Fruit fly (Drosophila melanogaster) whole organism, embryonic: Measurements from ENCODE around the gene PH4alphaNE3.
A peak's percentile ranks its signal among the peaks of the same experiment; 100 is the strongest.

Experiments
- BEAF-32 ChIP-seq: fragments of 200-800 bp; sonication (Bioruptor generic); optimal IDR thresholded peaks from 3 replicates; lab custom pipeline; 2017; ENCODE audit warnings: missing biosample characterization, missing genetic modification characterization, mild to moderate bottlenecking, moderate library complexity, missing genetic modification reagents
- Blimp-1 ChIP-seq: fragments of 200-800 bp; sonication (Bioruptor generic); optimal IDR thresholded peaks from 3 replicates; lab custom pipeline; 2018; ENCODE audit warnings: missing biosample characterization, missing genetic modification characterization, mild to moderate bottlenecking, moderate library complexity, missing genetic modification reagents
- Bteb2 ChIP-seq: fragments of 200-800 bp; sonication (Bioruptor generic); optimal IDR thresholded peaks from 2 replicates; lab custom pipeline; 2016; ENCODE audit warnings: missing biosample characterization, missing genetic modification characterization
- CG10147 ChIP-seq: fragments of 200-800 bp; sonication (Bioruptor generic); optimal IDR thresholded peaks from 2 replicates; lab custom pipeline; 2019; ENCODE audit warnings: missing biosample characterization, mild to moderate bottlenecking, missing genetic modification characterization, moderate library complexity
- CG10366 ChIP-seq: fragments of 200-800 bp; sonication (Bioruptor generic); IDR thresholded peaks from 2 replicates; pipeline ENCODE4 v1.3.6; 2022; ENCODE audit warnings: missing biosample characterization, missing genetic modification characterization
- CG10543 ChIP-seq: fragments of 200-800 bp; sonication (Bioruptor generic); optimal IDR thresholded peaks from 3 replicates; lab custom pipeline; 2017; ENCODE audit warnings: missing biosample characterization, mild to moderate bottlenecking, missing genetic modification characterization, moderate library complexity
- CG11560 ChIP-seq: fragments of 200-800 bp; sonication (Bioruptor generic); IDR thresholded peaks from 3 replicates; pipeline ENCODE4 v1.3.6; 2022; ENCODE audit warnings: missing biosample characterization, missing genetic modification characterization
- CG11695 ChIP-seq: fragments of 200-800 bp; sonication (Bioruptor generic); IDR thresholded peaks from 3 replicates; pipeline ENCODE4 v1.3.6; 2022; ENCODE audit warnings: missing biosample characterization, missing genetic modification characterization
- CG12155 ChIP-seq: fragments of 200-800 bp; sonication (Bioruptor generic); optimal IDR thresholded peaks from 3 replicates; lab custom pipeline; 2016; ENCODE audit warnings: missing biosample characterization, missing genetic modification characterization
- CG12299 ChIP-seq: fragments of 200-800 bp; sonication (Bioruptor generic); optimal IDR thresholded peaks from 2 replicates; lab custom pipeline; 2018; ENCODE audit warnings: missing biosample characterization, mild to moderate bottlenecking, missing genetic modification characterization
- CG14441 ChIP-seq: fragments of 200-800 bp; sonication (Bioruptor generic); IDR thresholded peaks from 2 replicates; pipeline ENCODE4 v1.3.6; 2022; ENCODE audit warnings: missing biosample characterization, missing genetic modification characterization
- CG15696 ChIP-seq: fragments of 200-800 bp; sonication (Bioruptor generic); optimal IDR thresholded peaks from 2 replicates; lab custom pipeline; 2019; ENCODE audit warnings: missing biosample characterization, mild to moderate bottlenecking, missing genetic modification characterization, moderate library complexity
- CG17568 ChIP-seq: fragments of 200-800 bp; sonication (Bioruptor generic); optimal IDR thresholded peaks from 2 replicates; lab custom pipeline; 2018; ENCODE audit warnings: missing biosample characterization, mild to moderate bottlenecking, missing genetic modification characterization, moderate library complexity
- CG2199 ChIP-seq: fragments of 200-800 bp; sonication (Bioruptor generic); IDR thresholded peaks from 3 replicates; pipeline ENCODE4 v1.3.6; 2022; ENCODE audit warnings: missing biosample characterization, missing genetic modification characterization
- CG2202 ChIP-seq: fragments of 200-800 bp; sonication (Bioruptor generic); optimal IDR thresholded peaks from 2 replicates; lab custom pipeline; 2018; ENCODE audit warnings: missing biosample characterization, mild to moderate bottlenecking, missing genetic modification characterization
- CG30403 ChIP-seq: fragments of 200-800 bp; sonication (Bioruptor generic); optimal IDR thresholded peaks from 3 replicates; lab custom pipeline; 2016; ENCODE audit warnings: missing biosample characterization, missing genetic modification characterization
- CG31441 ChIP-seq: fragments of 200-800 bp; sonication (Bioruptor generic); IDR thresholded peaks from 2 replicates; pipeline ENCODE4 v1.3.6; 2022; ENCODE audit warnings: missing biosample characterization, missing genetic modification characterization
- CG33213 ChIP-seq: fragments of 200-800 bp; sonication (Bioruptor generic); optimal IDR thresholded peaks from 3 replicates; lab custom pipeline; 2016; ENCODE audit warnings: missing biosample characterization, missing genetic modification characterization
- CG3995 ChIP-seq: fragments of 200-800 bp; sonication (Bioruptor generic); optimal IDR thresholded peaks from 3 replicates; lab custom pipeline; 2016; ENCODE audit warnings: missing biosample characterization, missing genetic modification characterization
- CG4282 ChIP-seq: fragments of 200-800 bp; sonication (Bioruptor generic); optimal IDR thresholded peaks from 2 replicates; lab custom pipeline; 2016; ENCODE audit warnings: missing biosample characterization, missing genetic modification characterization
- CG43689 ChIP-seq: fragments of 200-800 bp; sonication (Bioruptor generic); IDR thresholded peaks from 2 replicates; pipeline ENCODE4 v1.3.6; 2022; ENCODE audit warnings: missing biosample characterization, missing genetic modification characterization
- CG4617 ChIP-seq: fragments of 200-800 bp; sonication (Bioruptor generic); optimal IDR thresholded peaks from 3 replicates; lab custom pipeline; 2016; ENCODE audit warnings: missing biosample characterization, missing genetic modification characterization, borderline replicate concordance
- CG6254 ChIP-seq: fragments of 200-800 bp; sonication (Bioruptor generic); optimal IDR thresholded peaks from 3 replicates; lab custom pipeline; 2017; ENCODE audit warnings: mild to moderate bottlenecking, missing biosample characterization, missing genetic modification reagents, missing genetic modification characterization
- CG6683 ChIP-seq: fragments of 200-800 bp; sonication (Bioruptor generic); optimal IDR thresholded peaks from 2 replicates; lab custom pipeline; 2017; ENCODE audit warnings: missing biosample characterization, mild to moderate bottlenecking, missing genetic modification characterization, missing genetic modification reagents
- CG7357 ChIP-seq: fragments of 200-800 bp; sonication (Bioruptor generic); IDR thresholded peaks from 3 replicates; pipeline ENCODE4 v1.3.6; 2022; ENCODE audit warnings: missing biosample characterization, missing genetic modification characterization
- CG9215 ChIP-seq: fragments of 200-800 bp; sonication (Bioruptor generic); IDR thresholded peaks from 2 replicates; pipeline ENCODE4 v1.3.6; 2022; ENCODE audit warnings: missing biosample characterization, missing genetic modification characterization
- Drgx ChIP-seq: fragments of 200-800 bp; sonication (Bioruptor generic); IDR thresholded peaks from 2 replicates; pipeline ENCODE4 v1.3.6; 2022; ENCODE audit warnings: missing biosample characterization, missing genetic modification characterization
- ERR ChIP-seq: fragments of 200-800 bp; sonication (Bioruptor generic); optimal IDR thresholded peaks from 2 replicates; lab custom pipeline; 2016; ENCODE audit warnings: missing biosample characterization, missing genetic modification characterization
- Fer1 ChIP-seq: fragments of 200-800 bp; sonication (Bioruptor generic); optimal IDR thresholded peaks from 2 replicates; lab custom pipeline; 2017; ENCODE audit warnings: missing biosample characterization, mild to moderate bottlenecking, missing genetic modification characterization
- Hey ChIP-seq: fragments of 200-800 bp; sonication (Bioruptor generic); optimal IDR thresholded peaks from 3 replicates; lab custom pipeline; 2018; ENCODE audit warnings: missing biosample characterization, mild to moderate bottlenecking, missing genetic modification characterization
- MESR4 ChIP-seq: fragments of 200-800 bp; sonication (Bioruptor generic); optimal IDR thresholded peaks from 2 replicates; lab custom pipeline; 2018; ENCODE audit warnings: missing biosample characterization, mild to moderate bottlenecking, missing genetic modification characterization, moderate library complexity
- Myb ChIP-seq: fragments of 200-800 bp; sonication (Bioruptor generic); optimal IDR thresholded peaks from 2 replicates; lab custom pipeline; 2016; ENCODE audit warnings: missing biosample characterization, missing genetic modification characterization
- Sox100B ChIP-seq: fragments of 200-800 bp; sonication (Bioruptor generic); optimal IDR thresholded peaks from 3 replicates; lab custom pipeline; 2018; ENCODE audit warnings: missing biosample characterization, mild to moderate bottlenecking, missing genetic modification characterization
- Sry-β ChIP-seq: fragments of 200-800 bp; sonication (Bioruptor generic); optimal IDR thresholded peaks from 2 replicates; lab custom pipeline; 2018; ENCODE audit warnings: missing biosample characterization, mild to moderate bottlenecking, missing genetic modification characterization, moderate library complexity
- Sry-δ ChIP-seq: fragments of 200-800 bp; sonication (Bioruptor generic); optimal IDR thresholded peaks from 2 replicates; lab custom pipeline; 2016; ENCODE audit warnings: missing biosample characterization, missing genetic modification characterization
- ase ChIP-seq: fragments of 200-800 bp; sonication (Bioruptor generic); IDR thresholded peaks from 3 replicates; pipeline ENCODE4 v1.3.6; 2022; ENCODE audit warnings: missing biosample characterization, missing genetic modification characterization
- az2 ChIP-seq: fragments of 200-800 bp; sonication (Bioruptor generic); optimal IDR thresholded peaks from 3 replicates; lab custom pipeline; 2016; ENCODE audit warnings: missing biosample characterization, missing genetic modification characterization
- cato ChIP-seq: fragments of 200-800 bp; sonication (Bioruptor generic); optimal IDR thresholded peaks from 2 replicates; lab custom pipeline; 2016; ENCODE audit warnings: missing biosample characterization, missing genetic modification characterization, borderline replicate concordance
- ci ChIP-seq: fragments of 200-800 bp; sonication (Bioruptor generic); IDR thresholded peaks from 3 replicates; pipeline ENCODE4 v1.3.6; 2022; ENCODE audit warnings: missing biosample characterization, missing genetic modification characterization
- dati ChIP-seq: fragments of 200-800 bp; sonication (Bioruptor generic); IDR thresholded peaks from 2 replicates; pipeline ENCODE4 v1.3.6; 2022; ENCODE audit warnings: missing biosample characterization, missing genetic modification characterization
- pan ChIP-seq, 4 experiments: fragments of >200 bp in 3 of 4; fragments of 200-800 bp in 1 of 4; sonication (Bioruptor generic) in 1 of 4; optimal IDR thresholded peaks in 3 of 4; IDR thresholded peaks in 1 of 4; 2 replicates each; pipeline versions ENCODE4 v1.3.6 to Lab custom; 2017 to 2022; ENCODE audit warnings: missing biosample characterization in 2 of 4, missing genetic modification characterization in 2 of 4, mixed read lengths in 1 of 4
- seq ChIP-seq: fragments of 200-800 bp; sonication (Bioruptor generic); IDR thresholded peaks from 2 replicates; pipeline ENCODE4 v1.3.6; 2022; ENCODE audit warnings: missing biosample characterization, missing genetic modification characterization
- sima ChIP-seq: fragments of 200-800 bp; sonication (Bioruptor generic); optimal IDR thresholded peaks from 2 replicates; lab custom pipeline; 2016; ENCODE audit warnings: missing biosample characterization, missing genetic modification characterization
- sna ChIP-seq: fragments of 200-800 bp; sonication (Bioruptor generic); IDR thresholded peaks from 2 replicates; pipeline ENCODE4 v1.3.6; 2022; ENCODE audit warnings: missing biosample characterization, missing genetic modification characterization; ENCODE audit not compliant: partially characterized antibody
- so ChIP-seq: fragments of 200-800 bp; sonication (Bioruptor generic); IDR thresholded peaks from 3 replicates; pipeline ENCODE4 v1.3.6; 2022; ENCODE audit warnings: missing biosample characterization, missing genetic modification characterization
- ttk ChIP-seq: fragments of 200-800 bp; sonication (Bioruptor generic); IDR thresholded peaks from 2 replicates; pipeline ENCODE4 v2.1.2; 2022; ENCODE audit warnings: missing biosample characterization, missing genetic modification characterization
- usp ChIP-seq: fragments of >200 bp; optimal IDR thresholded peaks from 2 replicates; lab custom pipeline; 2017; ENCODE audit warnings: missing biosample characterization, missing genetic modification characterization
- zen ChIP-seq: fragments of 200-800 bp; sonication (Bioruptor generic); optimal IDR thresholded peaks from 3 replicates; lab custom pipeline; 2018; ENCODE audit warnings: missing biosample characterization, mild to moderate bottlenecking, missing genetic modification characterization, moderate library complexity

The PH4alphaNE3 gene

DNA sequence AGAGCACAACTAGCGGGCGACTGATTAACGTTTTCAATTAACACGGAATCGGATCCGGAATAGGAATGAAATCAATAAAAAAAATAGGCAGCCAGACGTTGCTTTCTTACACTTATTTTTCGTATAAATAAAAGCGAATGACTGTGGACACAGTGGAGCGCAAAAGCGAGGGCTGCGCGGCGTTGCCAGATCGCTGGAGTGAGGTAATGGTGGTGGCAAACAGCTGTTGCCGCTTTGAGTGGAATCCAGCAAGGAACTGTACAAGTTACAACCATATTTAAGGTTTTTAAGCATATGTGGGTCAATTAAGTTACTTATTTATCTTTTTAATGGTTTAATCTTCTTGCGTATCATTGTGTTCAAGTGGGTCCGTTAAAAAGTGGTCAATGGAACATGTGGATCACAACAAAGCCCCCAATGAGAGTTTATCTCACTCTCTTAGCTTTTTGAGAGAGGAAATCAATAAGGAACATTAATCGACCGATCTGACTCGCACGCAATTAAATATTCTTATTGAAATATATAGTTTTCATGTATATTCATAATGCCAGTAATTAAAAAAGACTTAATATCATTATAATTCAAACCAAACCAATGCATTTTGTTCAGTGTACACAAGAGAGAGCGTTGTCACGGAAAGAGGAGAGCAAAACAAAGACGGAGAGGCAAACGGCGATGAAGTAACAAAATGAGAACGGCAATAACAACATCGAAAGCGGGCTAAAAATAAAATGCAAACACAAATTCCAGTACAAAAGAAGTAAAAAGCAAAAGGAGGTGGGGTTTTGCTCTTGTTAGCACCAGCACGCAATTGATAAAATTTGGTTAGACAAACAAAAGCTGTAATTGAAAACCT is 3.6 kb upstream of the PH4alphaNE3 start (continued):
- TF ChIP-seq CG3995 (GFP tag; lab: Kevin White, UChicago) (peak; percentile 63), CG10366 (GFP tag; lab: Robert Waterston, UW) (peak; percentile 93), CG4282 (GFP tag; lab: Kevin White, UChicago) (peak; percentile 54), zen (peak; percentile 80), pan (optimal IDR thresholded peaks at IDR 0.05; lab: Kevin White, UChicago) (no peak), pan (GFP tag; optimal IDR thresholded peaks at IDR 0.05 in 1 of 2, IDR thresholded peaks at IDR 0.05 in 1 of 2) (peak in 1 of 2 experiments; percentile 96), CG10147 (GFP tag; lab: Kevin White, UChicago) (peak; percentile 89), Sry-δ (GFP tag; lab: Kevin White, UChicago) (peak; percentile 43), CG4617 (GFP tag; lab: Kevin White, UChicago) (peak; percentile 59), seq (GFP tag; lab: Robert Waterston, UW) (peak; percentile 93), CG43689 (peak; percentile 91), CG30403 (peak; percentile 95), ci (peak; percentile 98), CG9215 (peak; percentile 76), Sry-β (peak; percentile 21), cato (GFP tag; lab: Kevin White, UChicago) (peak; percentile 86), ase (GFP tag; lab: Robert Waterston, UW) (peak; percentile 93; the same call in 2 of the 3 replicates), BEAF-32 (GFP tag; lab: Kevin White, UChicago) (peak; percentile 26), Myb (GFP tag; lab: Kevin White, UChicago) (peak; percentile 67), Bteb2 (peak; percentile 84), Blimp-1 (GFP tag; lab: Kevin White, UChicago) (peak; percentile 89), CG11560 (peak; percentile 51; the same call in 1 of the 3 replicates), CG6254 (peak; percentile 88), CG12299 (tag; lab: Kevin White, UChicago) (peak; percentile 88), CG10543 (GFP tag; lab: Kevin White, UChicago) (peak; percentile 70), CG2199 (GFP tag; lab: Robert Waterston, UW) (peak; percentile 83; the same call in 1 of the 3 replicates), Hey (tag; lab: Kevin White, UChicago) (peak; percentile 83), CG15696 (peak; percentile 74), dati (GFP tag; lab: Robert Waterston, UW) (peak; percentile 77), sna (GFP tag; lab: Robert Waterston, UW) (no peak), Sox100B (GFP tag; lab: Kevin White, UChicago) (peak; percentile 88), CG11695 (peak; percentile 95), CG33213 (GFP tag; lab: Kevin White, UChicago) (peak; percentile 77), CG2202 (peak; percentile 74), ERR (GFP tag; lab: Kevin White, UChicago) (peak; percentile 84), CG12155 (GFP tag; lab: Kevin White, UChicago) (peak; percentile 83), MESR4 (peak; percentile 22), CG14441 (GFP tag; lab: Robert Waterston, UW) (peak; percentile 93), usp (GFP tag; lab: Kevin White, UChicago) (no peak), Fer1 (GFP tag; lab: Kevin White, UChicago) (peak; percentile 93), CG6683 (GFP tag; lab: Kevin White, UChicago) (peak; percentile 81), CG31441 (GFP tag; lab: Robert Waterston, UW) (peak; percentile 85), Drgx (peak; percentile 96), sima (GFP tag; lab: Kevin White, UChicago) (peak; percentile 40), CG17568 (GFP tag; lab: Kevin White, UChicago) (peak; percentile 78), ttk (GFP tag; lab: Robert Waterston, UW) (peak; percentile 89), CG7357 (peak; percentile 79), so (GFP tag; lab: Robert Waterston, UW) (peak; percentile 96), az2 (GFP tag; lab: Kevin White, UChicago) (peak; percentile 90)
